Worm (Caenorhabditis elegans): ENCODE results near the gene paqr-1.

ce11 chrIV:6514700-6515099 lies 40.5 kb downstream of the paqr-1 start:
- TF ChIP-seq nhr-77 (tag; optimal IDR thresholded peaks at IDR 0.05) (no peak), nhr-25 (tag; optimal IDR thresholded peaks at IDR 0.05) (no peak), ztf-11 (tag; optimal IDR thresholded peaks at IDR 0.05) (no peak), lin-39 (tag; optimal IDR thresholded peaks at IDR 0.05) (peak; percentile 13), ama-1 (optimal IDR thresholded peaks at IDR 0.05) (no peak), unc-62 (GFP tag; optimal IDR thresholded peaks at IDR 0.05) (no peak), lsy-12 (tag; optimal IDR thresholded peaks at IDR 0.05) (no peak), daf-12 (tag; optimal IDR thresholded peaks at IDR 0.05) (no peak), egl-5 (tag; optimal IDR thresholded peaks at IDR 0.05) (no peak), elt-2 (tag; optimal IDR thresholded peaks at IDR 0.05) (no peak)
